Fruit fly (Drosophila melanogaster): ENCODE data around the gene mgl.

- TF ChIP-seq CG8478 (optimal IDR thresholded peaks at IDR 0.05) (no peak), EcR (GFP tag; optimal IDR thresholded peaks at IDR 0.05) (no peak), Dll (optimal IDR thresholded peaks at IDR 0.05) (no peak), usp (GFP tag; optimal IDR thresholded peaks at IDR 0.05) (no peak), pan (optimal IDR thresholded peaks at IDR 0.05) (no peak), psq (optimal IDR thresholded peaks at IDR 0.05) (no peak)
Observed at dm6 chrX:9345522-9345921, 154.4 kb downstream of the mgl start.

Measured in whole organism.